Worm (Caenorhabditis elegans) whole organism, midembryonic: ENCODE measurements around the gene F58G1.8.

ENCODE experiments used
- T22C8.4 ChIP-seq: fragments of 200-800 bp; sonication (Bioruptor generic); IDR thresholded peaks from 2 replicates; pipeline ENCODE4 v1.3.6; 2022; ENCODE audit warnings: missing genetic modification characterization, missing compliant biosample characterization
- cog-1 ChIP-seq: sonication (generic microtip); optimal IDR thresholded peaks from 2 replicates; lab custom pipeline; 2016; ENCODE audit warnings: missing genetic modification characterization, missing compliant biosample characterization
- flt-1 ChIP-seq: fragments of 200-800 bp; sonication (Bioruptor generic); IDR thresholded peaks from 2 replicates; pipeline ENCODE4 v1.3.6; 2022; ENCODE audit warnings: missing genetic modification characterization, missing compliant biosample characterization
- klf-2 ChIP-seq: fragments of 200-800 bp; sonication (Bioruptor generic); conservative IDR thresholded peaks from 2 replicates; pipeline ENCODE4 v1.3.6; 2022; ENCODE audit warnings: missing genetic modification reagents, missing genetic modification characterization, missing compliant biosample characterization
- med-1 ChIP-seq: sonication (generic microtip); optimal IDR thresholded peaks from 2 replicates; lab custom pipeline; 2017; ENCODE audit warnings: missing genetic modification characterization, mild to moderate bottlenecking, missing compliant biosample characterization, antibody characterized with exemption, missing genetic modification reagents; ENCODE audit not compliant: insufficient read depth
- tab-1 ChIP-seq: fragments of 200-800 bp; sonication (Bioruptor generic); IDR thresholded peaks from 2 replicates; pipeline ENCODE4 v1.3.6; 2022; ENCODE audit warnings: missing genetic modification characterization, missing compliant biosample characterization
- ztf-23 ChIP-seq: fragments of 200-800 bp; sonication (Bioruptor generic); IDR thresholded peaks from 2 replicates; pipeline ENCODE4 v1.3.6; 2022; ENCODE audit warnings: missing genetic modification reagents, missing genetic modification characterization, missing compliant biosample characterization
- ztf-29 ChIP-seq: fragments of 200-800 bp; sonication (Bioruptor generic); IDR thresholded peaks from 2 replicates; pipeline ENCODE4 v1.3.6; 2022; ENCODE audit warnings: missing genetic modification reagents, missing genetic modification characterization, missing compliant biosample characterization

DNA sequence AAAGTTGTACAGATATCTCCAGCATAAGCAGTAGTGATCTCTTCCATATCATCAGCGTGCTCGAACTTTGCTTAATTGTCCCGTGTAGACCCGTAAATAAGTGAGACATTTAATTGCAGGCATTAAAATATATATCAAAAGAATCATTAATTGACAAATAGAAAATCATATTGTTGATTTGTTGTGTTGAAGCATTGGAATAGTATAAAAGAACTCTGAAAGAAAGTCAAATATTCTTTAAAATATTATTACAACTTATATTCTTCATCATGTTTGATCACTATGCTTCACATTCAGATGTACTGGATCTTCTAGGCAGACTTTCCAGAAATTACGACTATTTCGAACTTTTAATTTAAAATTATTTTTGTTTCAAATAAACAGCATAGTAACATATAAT lies at the start of gene F58G1.8:
- TF ChIP-seq T22C8.4 = no peak
- no peak for TF ChIP-seq flt-1 (GFP tag; lab: Robert Waterston, UW)
- no peak for TF ChIP-seq med-1 (GFP tag; lab: Kevin White, UChicago)
- no peak for TF ChIP-seq cog-1 (tag; lab: Kevin White, UChicago)
- no peak for TF ChIP-seq ztf-29 (GFP tag; lab: Robert Waterston, UW)
- TF ChIP-seq ztf-23 (GFP tag; lab: Robert Waterston, UW) = no peak
- TF ChIP-seq tab-1 (GFP tag; lab: Robert Waterston, UW) = no peak
- no peak for TF ChIP-seq klf-2 (GFP tag; lab: Robert Waterston, UW)
